Worm (Caenorhabditis elegans) whole organism, mixed stage, embryonic: ENCODE data around the gene F23B12.1.
"Not testable (repeated sequence)": the region's sequence is repeated elsewhere in the genome, so short reads cannot be mapped to it uniquely, and the experiment has no call there.

ENCODE experiments used
- ceh-39 ChIP-seq: fragments of 150-350 bp; optimal IDR thresholded peaks from 2 replicates; lab custom pipeline; 2014; ENCODE audit warnings: missing biosample characterization, missing genetic modification characterization
- ces-1 ChIP-seq: fragments of 150-350 bp; optimal IDR thresholded peaks from 2 replicates; lab custom pipeline; 2014; ENCODE audit warnings: missing biosample characterization, missing genetic modification reagents, missing genetic modification characterization
- cnd-1 ChIP-seq: fragments of 200-800 bp; sonication (Bioruptor generic); optimal IDR thresholded peaks from 2 replicates; lab custom pipeline; 2018; ENCODE audit warnings: mild to moderate bottlenecking, missing genetic modification characterization, missing compliant biosample characterization
- drap-1 ChIP-seq: fragments of 200-800 bp; sonication (Bioruptor generic); optimal IDR thresholded peaks from 3 replicates; lab custom pipeline; 2018; ENCODE audit warnings: mild to moderate bottlenecking, missing genetic modification characterization, missing compliant biosample characterization
- elt-3 ChIP-seq: fragments of 150-350 bp; optimal IDR thresholded peaks from 2 replicates; lab custom pipeline; 2014; ENCODE audit warnings: missing biosample characterization, missing genetic modification characterization
- lsy-2 ChIP-seq: fragments of 150-350 bp; optimal IDR thresholded peaks from 2 replicates; lab custom pipeline; 2014; ENCODE audit warnings: missing biosample characterization, missing genetic modification characterization
- nhr-237 ChIP-seq: fragments of 150-350 bp; optimal IDR thresholded peaks from 2 replicates; lab custom pipeline; 2014; ENCODE audit warnings: missing biosample characterization, missing genetic modification characterization
- pha-4 ChIP-seq: fragments of 150-350 bp; optimal IDR thresholded peaks from 2 replicates; lab custom pipeline; 2018; ENCODE audit warnings: missing biosample characterization, missing genetic modification reagents, missing genetic modification characterization
- unc-120 ChIP-seq: sonication (generic microtip); optimal IDR thresholded peaks from 2 replicates; lab custom pipeline; 2017; ENCODE audit warnings: missing genetic modification characterization, missing compliant biosample characterization; ENCODE audit not compliant: poor library complexity, severe bottlenecking
- zip-8 ChIP-seq: fragments of 150-350 bp; optimal IDR thresholded peaks from 2 replicates; lab custom pipeline; 2014; ENCODE audit warnings: missing biosample characterization, missing genetic modification characterization
- ztf-11 ChIP-seq: fragments of 150-350 bp; optimal IDR thresholded peaks from 2 replicates; lab custom pipeline; 2014; ENCODE audit warnings: missing biosample characterization, missing genetic modification characterization

- not testable (repeated sequence) for TF ChIP-seq pha-4 (tag; lab: Kevin White, UChicago); ceh-39; ztf-11 (tag; lab: Kevin White, UChicago); lsy-2 (tag; lab: Kevin White, UChicago); unc-120; ces-1; nhr-237; elt-3 (tag; lab: Kevin White, UChicago); zip-8 (tag; lab: Kevin White, UChicago)
- TF ChIP-seq cnd-1 (tag; lab: Kevin White, UChicago) (peak; percentile 7), drap-1 (GFP tag; lab: Kevin White, UChicago) (peak; percentile 14)
Measured at ce11 chrV:14463087-14463486, 34.1 kb downstream of the F23B12.1 start, which contains the start of gene F08H9.3.
